Worm (Caenorhabditis elegans) whole organism, early embryonic: ENCODE data around the gene cld-1.

Experiments
- B0310.2 ChIP-seq: sonication (generic microtip); optimal IDR thresholded peaks from 2 replicates; lab custom pipeline; 2016; ENCODE audit warnings: mild to moderate bottlenecking, missing genetic modification characterization, missing compliant biosample characterization
- F13C5.2 ChIP-seq: sonication (generic microtip); optimal IDR thresholded peaks from 2 replicates; lab custom pipeline; 2017; ENCODE audit warnings: mild to moderate bottlenecking, missing genetic modification characterization, inconsistent platforms, missing compliant biosample characterization
- aly-1 ChIP-seq: sonication (generic microtip); optimal IDR thresholded peaks from 2 replicates; lab custom pipeline; 2016; ENCODE audit warnings: missing genetic modification characterization, missing compliant biosample characterization
- ama-1 ChIP-seq: fragments of 150-350 bp; optimal IDR thresholded peaks from 2 replicates; lab custom pipeline; 2014
- ceh-13 ChIP-seq: fragments of 200-800 bp; sonication (Bioruptor generic); optimal IDR thresholded peaks from 2 replicates; lab custom pipeline; 2018; ENCODE audit warnings: mild to moderate bottlenecking, missing genetic modification characterization, missing compliant biosample characterization
- ceh-36 ChIP-seq: sonication (generic microtip); optimal IDR thresholded peaks from 2 replicates; lab custom pipeline; 2016; ENCODE audit warnings: missing genetic modification characterization, inconsistent platforms, missing compliant biosample characterization
- ets-7 ChIP-seq: sonication (generic microtip); optimal IDR thresholded peaks from 2 replicates; lab custom pipeline; 2016; ENCODE audit warnings: missing genotype, missing genetic modification characterization, missing compliant biosample characterization
- flt-1 ChIP-seq: fragments of 200-800 bp; sonication (Bioruptor generic); IDR thresholded peaks from 2 replicates; pipeline ENCODE4 v1.3.6; 2022; ENCODE audit warnings: missing genetic modification characterization, missing compliant biosample characterization
- hmbx-1 ChIP-seq: sonication (generic microtip); optimal IDR thresholded peaks from 2 replicates; lab custom pipeline; 2016; ENCODE audit warnings: mild to moderate bottlenecking, missing genetic modification characterization, missing compliant biosample characterization
- hmg-4 ChIP-seq: fragments of 200-800 bp; sonication (Bioruptor generic); optimal IDR thresholded peaks from 2 replicates; lab custom pipeline; 2018; ENCODE audit warnings: mild to moderate bottlenecking, missing genetic modification characterization, missing compliant biosample characterization
- hnd-1 ChIP-seq: sonication (generic microtip); optimal IDR thresholded peaks from 2 replicates; lab custom pipeline; 2016; ENCODE audit warnings: missing genetic modification characterization, missing compliant biosample characterization
- pes-1 ChIP-seq: fragments of 200-800 bp; sonication (Bioruptor generic); IDR thresholded peaks from 2 replicates; pipeline ENCODE4 v1.3.6; 2022; ENCODE audit warnings: missing genetic modification reagents, missing genetic modification characterization, missing compliant biosample characterization
- scrt-1 ChIP-seq: fragments of 200-800 bp; sonication (Bioruptor generic); IDR thresholded peaks from 2 replicates; pipeline ENCODE4 v1.3.6; 2022; ENCODE audit warnings: missing genetic modification characterization, missing compliant biosample characterization
- sea-1 ChIP-seq: fragments of 200-800 bp; sonication (Bioruptor generic); conservative IDR thresholded peaks from 2 replicates; pipeline ENCODE4 v1.3.6; 2022; ENCODE audit warnings: missing genetic modification characterization, missing compliant biosample characterization
- tbx-11 ChIP-seq: fragments of 200-800 bp; sonication (Bioruptor generic); IDR thresholded peaks from 2 replicates; pipeline ENCODE4 v1.3.6; 2022; ENCODE audit warnings: missing genetic modification characterization, missing compliant biosample characterization
- tbx-37 ChIP-seq: fragments of 200-800 bp; sonication (Bioruptor generic); conservative IDR thresholded peaks from 2 replicates; pipeline ENCODE4 v1.3.6; 2022; ENCODE audit warnings: missing genetic modification reagents, missing genetic modification characterization, missing compliant biosample characterization
- tra-4 ChIP-seq: sonication (generic microtip); optimal IDR thresholded peaks from 2 replicates; lab custom pipeline; 2017; ENCODE audit warnings: missing genetic modification characterization, missing compliant biosample characterization

Gene cld-1

ce11 chrIV:12946488-12946887, 10.4 kb upstream of the cld-1 start, which contains the start of gene F55G11.1:
Gene F55G11.1, minus strand, starts transcription at chrIV:12946588.
- TF ChIP-seq flt-1 (no peak), F13C5.2 (tag; lab: Kevin White, UChicago) (no peak), tra-4 (tag; lab: Kevin White, UChicago) (no peak)

ce11 chrIV:12942633-12943032, 6.6 kb upstream of the cld-1 start, which contains the start of gene dct-19:
Gene dct-19, plus strand, starts transcription at chrIV:12942933.
- TF ChIP-seq scrt-1 (GFP tag; lab: Robert Waterston, UW) (no peak), ama-1 (no peak), F13C5.2 (tag; lab: Kevin White, UChicago) (no peak), ceh-36 (tag; lab: Kevin White, UChicago) (no peak), tbx-37 (GFP tag; lab: Robert Waterston, UW) (no peak), sea-1 (GFP tag; lab: Robert Waterston, UW) (no peak), B0310.2 (tag; lab: Kevin White, UChicago) (no peak), tra-4 (tag; lab: Kevin White, UChicago) (no peak), hnd-1 (tag; lab: Kevin White, UChicago) (no peak), aly-1 (tag; lab: Kevin White, UChicago) (no peak), tbx-11 (GFP tag; lab: Robert Waterston, UW) (no peak), ets-7 (no peak), pes-1 (no peak), hmg-4 (GFP tag; lab: Kevin White, UChicago) (no peak), flt-1 (no peak)

ce11 chrIV:12941254-12941653, 5.2 kb upstream of the cld-1 start, which contains the start of gene dod-24:
Gene dod-24, minus strand, starts transcription at chrIV:12941354.
- TF ChIP-seq sea-1 (GFP tag; lab: Robert Waterston, UW) (no peak), ama-1 (no peak), F13C5.2 (tag; lab: Kevin White, UChicago) (no peak), flt-1 (no peak), scrt-1 (GFP tag; lab: Robert Waterston, UW) (no peak), hnd-1 (tag; lab: Kevin White, UChicago) (no peak), tbx-11 (GFP tag; lab: Robert Waterston, UW) (no peak), B0310.2 (tag; lab: Kevin White, UChicago) (no peak), aly-1 (tag; lab: Kevin White, UChicago) (no peak), tra-4 (tag; lab: Kevin White, UChicago) (no peak), hmg-4 (GFP tag; lab: Kevin White, UChicago) (no peak), tbx-37 (GFP tag; lab: Robert Waterston, UW) (no peak), ceh-13 (GFP tag; lab: Kevin White, UChicago) (no peak), ceh-36 (tag; lab: Kevin White, UChicago) (no peak), hmbx-1 (no peak), pes-1 (no peak), ets-7 (no peak)

DNA sequence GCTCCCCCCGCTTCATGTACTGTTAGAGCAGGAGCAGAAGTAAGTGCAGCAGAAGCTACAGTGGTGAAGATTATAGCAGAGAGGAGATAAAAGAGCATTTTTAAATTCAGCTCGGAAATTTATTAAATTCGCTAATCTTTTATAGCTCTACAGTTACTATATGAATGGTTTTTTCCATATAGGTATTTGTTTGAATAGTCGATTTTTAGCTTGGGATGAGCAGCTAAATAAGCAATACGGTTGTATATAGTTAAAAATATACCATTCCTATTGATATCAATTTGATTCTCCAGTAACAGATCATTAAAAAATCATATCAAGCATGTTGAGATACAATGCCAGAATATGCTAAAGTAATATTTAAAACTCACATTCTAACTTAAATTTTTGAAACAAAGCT, 9.4 kb downstream of the cld-1 start, which contains the start of gene srlf-5:
TSS of gene srlf-5 (minus strand) at position 101 of the 400 bp plus-strand sequence.
- TF ChIP-seq hnd-1 (tag; lab: Kevin White, UChicago): no peak
- no peak for TF ChIP-seq ets-7
- TF ChIP-seq hmg-4 (GFP tag; lab: Kevin White, UChicago): no peak

ce11 chrIV:12924332-12924731, 11.7 kb downstream of the cld-1 start, which contains the start of gene srlf-4:
Gene srlf-4, minus strand, starts transcription at chrIV:12924432.
- TF ChIP-seq tra-4 (tag; lab: Kevin White, UChicago): no peak
- no peak for TF ChIP-seq hmbx-1

- no peak for TF ChIP-seq tbx-11 (GFP tag; lab: Robert Waterston, UW)
- no peak for TF ChIP-seq aly-1 (tag; lab: Kevin White, UChicago)
- no peak for TF ChIP-seq hmbx-1
- TF ChIP-seq pes-1: no peak
- TF ChIP-seq flt-1: no peak
- TF ChIP-seq B0310.2 (tag; lab: Kevin White, UChicago): no peak
- no peak for TF ChIP-seq ama-1
- no peak for TF ChIP-seq scrt-1 (GFP tag; lab: Robert Waterston, UW)
- TF ChIP-seq tbx-37 (GFP tag; lab: Robert Waterston, UW): no peak
- TF ChIP-seq ets-7: no peak
- no peak for TF ChIP-seq sea-1 (GFP tag; lab: Robert Waterston, UW)
- no peak for TF ChIP-seq hmg-4 (GFP tag; lab: Kevin White, UChicago)
- TF ChIP-seq hnd-1 (tag; lab: Kevin White, UChicago): no peak
- TF ChIP-seq F13C5.2 (tag; lab: Kevin White, UChicago): no peak
- no peak for TF ChIP-seq ceh-36 (tag; lab: Kevin White, UChicago)
- no peak for TF ChIP-seq tra-4 (tag; lab: Kevin White, UChicago)
- no peak for TF ChIP-seq ceh-13 (GFP tag; lab: Kevin White, UChicago)
These were observed 15.0 kb downstream of the cld-1 start, which contains the start of gene C32H11.4 for ce11 chrIV:12921027-12921426. Gene C32H11.4, plus strand, starts transcription at chrIV:12921264.

DNA sequence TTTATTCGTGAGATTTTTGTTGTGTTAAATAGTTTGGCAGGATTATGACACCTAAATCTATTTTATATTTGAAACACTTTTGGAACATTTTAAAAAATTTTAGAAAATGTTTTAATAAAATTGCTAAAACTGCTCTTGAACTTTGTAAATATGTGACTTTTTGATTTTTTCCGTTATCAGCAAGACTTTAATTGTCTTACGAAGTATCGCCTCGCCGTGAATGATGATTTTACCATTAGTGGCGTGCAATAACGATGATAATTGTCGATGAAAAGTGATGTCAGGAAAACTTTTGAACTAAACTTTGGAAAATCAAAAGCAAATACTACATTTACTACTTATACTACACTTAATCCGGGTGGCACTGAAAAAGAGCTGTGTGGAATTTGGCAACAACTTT, 15.5 kb downstream of the cld-1 start:
- no peak for TF ChIP-seq flt-1
- no peak for TF ChIP-seq tbx-11 (GFP tag; lab: Robert Waterston, UW)
- no peak for TF ChIP-seq B0310.2 (tag; lab: Kevin White, UChicago)
- no peak for TF ChIP-seq ceh-36 (tag; lab: Kevin White, UChicago)
- no peak for TF ChIP-seq pes-1
- TF ChIP-seq ama-1: no peak

ce11 chrIV:12918256-12918655, 17.8 kb downstream of the cld-1 start, which contains the start of gene C32H11.3:
Gene C32H11.3, plus strand, starts transcription at chrIV:12918556.
- TF ChIP-seq B0310.2 (tag; lab: Kevin White, UChicago): no peak
- no peak for TF ChIP-seq hmbx-1
- TF ChIP-seq ama-1: no peak
- TF ChIP-seq hnd-1 (tag; lab: Kevin White, UChicago): no peak
- no peak for TF ChIP-seq tbx-37 (GFP tag; lab: Robert Waterston, UW)
- TF ChIP-seq scrt-1 (GFP tag; lab: Robert Waterston, UW): no peak
- no peak for TF ChIP-seq F13C5.2 (tag; lab: Kevin White, UChicago)
- TF ChIP-seq ceh-36 (tag; lab: Kevin White, UChicago): no peak
- TF ChIP-seq ets-7: no peak
